Worm (Caenorhabditis elegans): Measurements from ENCODE around the gene F17C8.7.
A peak's percentile ranks its signal among the peaks of the same experiment; 100 is the strongest.

DNA sequence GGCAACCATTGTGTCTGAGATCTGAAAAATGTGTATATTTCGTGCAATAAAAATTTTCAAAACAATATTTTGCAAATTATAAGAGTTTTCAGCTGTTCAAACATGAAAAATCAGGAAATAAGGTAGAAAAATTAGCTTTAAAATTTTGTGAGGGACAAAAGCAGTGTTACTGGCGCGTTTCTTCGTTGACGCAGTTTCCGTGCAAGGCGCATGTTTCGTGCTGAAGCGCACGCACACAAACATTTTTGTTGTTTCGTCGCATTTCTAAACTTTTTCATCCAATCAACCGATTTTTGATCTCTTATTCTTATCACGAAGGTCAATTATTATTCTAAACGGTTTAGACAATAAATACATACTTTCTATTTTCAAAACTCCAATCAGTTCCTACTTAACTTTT, 42.3 kb upstream of the F17C8.7 start, which contains the start of gene nifk-1:
- TF ChIP-seq cog-1 (tag; optimal IDR thresholded peaks at IDR 0.05) (no peak), med-1 (GFP tag; optimal IDR thresholded peaks at IDR 0.05; ENCODE audit: insufficient read depth) (no peak), ref-1 (GFP tag; conservative IDR thresholded peaks at IDR 0.05) (no peak), T22C8.4 (GFP tag; IDR thresholded peaks at IDR 0.05) (no peak), flt-1 (GFP tag; IDR thresholded peaks at IDR 0.05) (no peak), tab-1 (GFP tag; IDR thresholded peaks at IDR 0.05) (no peak), ztf-29 (GFP tag; IDR thresholded peaks at IDR 0.05) (no peak), ztf-23 (GFP tag; IDR thresholded peaks at IDR 0.05) (peak; percentile 50; the same call in 1 of the 2 replicates), klf-2 (GFP tag; conservative IDR thresholded peaks at IDR 0.05) (no peak)

All from whole organism, midembryonic.